Worm (Caenorhabditis elegans) whole organism, late embryonic: ENCODE measurements around the gene F14H3.15.

Experiments
- K09A11.1 ChIP-seq: sonication (generic microtip); optimal IDR thresholded peaks from 2 replicates; lab custom pipeline; 2017; ENCODE audit warnings: antibody characterized with exemption, mild to moderate bottlenecking, missing genetic modification characterization, missing compliant biosample characterization; ENCODE audit not compliant: insufficient read depth
- ceh-14 ChIP-seq: sonication (generic microtip); optimal IDR thresholded peaks from 2 replicates; lab custom pipeline; 2016; ENCODE audit warnings: missing genotype, missing genetic modification characterization, missing compliant biosample characterization
- ceh-18 ChIP-seq: sonication (generic microtip); optimal IDR thresholded peaks from 2 replicates; lab custom pipeline; 2016; ENCODE audit warnings: missing genetic modification characterization, missing compliant biosample characterization
- ceh-22 ChIP-seq: sonication (generic microtip); optimal IDR thresholded peaks from 2 replicates; lab custom pipeline; 2017; ENCODE audit warnings: missing biosample characterization, missing genetic modification characterization
- ceh-48 ChIP-seq: sonication (generic microtip); optimal IDR thresholded peaks from 2 replicates; lab custom pipeline; 2016; ENCODE audit warnings: missing genetic modification characterization, inconsistent platforms, missing compliant biosample characterization
- elt-4 ChIP-seq: sonication (generic microtip); optimal IDR thresholded peaks from 2 replicates; lab custom pipeline; 2016; ENCODE audit warnings: missing genetic modification characterization, missing compliant biosample characterization
- fkh-10 ChIP-seq: fragments of 150-350 bp; optimal IDR thresholded peaks from 2 replicates; lab custom pipeline; 2014; ENCODE audit warnings: missing biosample characterization, missing genetic modification reagents, missing genetic modification characterization
- hlh-6 ChIP-seq: sonication (generic microtip); optimal IDR thresholded peaks from 2 replicates; lab custom pipeline; 2016; ENCODE audit warnings: missing genotype, missing genetic modification characterization, missing compliant biosample characterization
- nfya-1 ChIP-seq: sonication (generic microtip); optimal IDR thresholded peaks from 2 replicates; lab custom pipeline; 2017; ENCODE audit warnings: missing genetic modification characterization, mild to moderate bottlenecking, missing compliant biosample characterization, antibody characterized with exemption, moderate library complexity
- nhr-11 ChIP-seq: fragments of 150-350 bp; optimal IDR thresholded peaks from 2 replicates; lab custom pipeline; 2014; ENCODE audit warnings: missing biosample characterization, missing genetic modification characterization
- pha-2 ChIP-seq: sonication (generic microtip); optimal IDR thresholded peaks from 2 replicates; lab custom pipeline; 2017; ENCODE audit warnings: mild to moderate bottlenecking, missing genetic modification characterization, missing compliant biosample characterization
- pha-4 ChIP-seq: fragments of 150-350 bp; optimal IDR thresholded peaks from 2 replicates; lab custom pipeline; 2018; ENCODE audit warnings: missing biosample characterization, missing genetic modification reagents, missing genetic modification characterization
- pros-1 ChIP-seq: fragments of 150-350 bp; optimal IDR thresholded peaks from 2 replicates; lab custom pipeline; 2014; ENCODE audit warnings: missing biosample characterization, missing genetic modification reagents, missing genetic modification characterization
- ztf-16 ChIP-seq: sonication (generic microtip); optimal IDR thresholded peaks from 2 replicates; lab custom pipeline; 2017; ENCODE audit warnings: missing genetic modification characterization, missing compliant biosample characterization

- TF ChIP-seq pha-4 (tag; lab: Kevin White, UChicago) (no peak), hlh-6 (no peak), nfya-1 (tag; lab: Kevin White, UChicago) (no peak), fkh-10 (GFP tag; lab: Kevin White, UChicago) (no peak), elt-4 (tag; lab: Kevin White, UChicago) (no peak), ceh-22 (tag; lab: Kevin White, UChicago) (no peak), K09A11.1 (no peak), ceh-14 (tag; lab: Kevin White, UChicago) (no peak), pros-1 (tag; lab: Kevin White, UChicago) (no peak), ceh-18 (tag; lab: Kevin White, UChicago) (no peak), nhr-11 (tag; lab: Kevin White, UChicago) (no peak), pha-2 (tag; lab: Kevin White, UChicago) (no peak), ztf-16 (tag; lab: Kevin White, UChicago) (no peak), ceh-48 (no peak)
Measured at ce11 chrV:16057010-16057463, 3.0 kb downstream of the F14H3.15 start, which contains the start of gene F14H3.5.
